Worm (Caenorhabditis elegans): ENCODE measurements around the gene R05H10.7.
A peak's percentile ranks its signal among the peaks of the same experiment; 100 is the strongest.

R05H10.7 gene

DNA sequence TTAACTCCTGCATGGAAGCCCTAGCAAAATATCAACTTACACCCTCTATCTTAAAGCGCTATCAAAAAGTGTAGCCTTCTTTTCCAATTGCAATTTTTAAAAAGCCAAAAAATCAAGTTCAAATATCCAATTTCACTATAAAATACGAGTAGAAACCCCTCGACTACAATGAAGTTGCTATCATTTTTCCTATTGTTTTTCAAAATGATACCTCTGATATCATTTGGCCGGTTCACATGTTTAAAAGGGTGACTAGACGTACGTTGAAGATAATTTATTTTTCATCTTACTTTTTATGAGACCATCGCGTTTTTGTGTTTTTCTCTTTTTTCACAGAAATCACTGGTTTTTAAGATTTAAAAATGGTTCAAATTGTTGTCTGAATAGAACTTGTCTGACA is 3.8 kb upstream of the R05H10.7 start, which contains the start of gene R05H10.1:
Gene R05H10.1 (plus strand): TSS at position 334 of the 400 bp plus-strand sequence.
- TF ChIP-seq nhr-12 (tag; optimal IDR thresholded peaks at IDR 0.05), result no peak
- no peak for TF ChIP-seq fos-1 (tag; optimal IDR thresholded peaks at IDR 0.05)
- no peak for TF ChIP-seq tbx-2 (tag; optimal IDR thresholded peaks at IDR 0.05)
- no peak for TF ChIP-seq nhr-77 (tag; optimal IDR thresholded peaks at IDR 0.05)
- no peak for TF ChIP-seq egl-5 (tag; optimal IDR thresholded peaks at IDR 0.05)
- no peak for TF ChIP-seq skn-1 (tag; optimal IDR thresholded peaks at IDR 0.05)

DNA sequence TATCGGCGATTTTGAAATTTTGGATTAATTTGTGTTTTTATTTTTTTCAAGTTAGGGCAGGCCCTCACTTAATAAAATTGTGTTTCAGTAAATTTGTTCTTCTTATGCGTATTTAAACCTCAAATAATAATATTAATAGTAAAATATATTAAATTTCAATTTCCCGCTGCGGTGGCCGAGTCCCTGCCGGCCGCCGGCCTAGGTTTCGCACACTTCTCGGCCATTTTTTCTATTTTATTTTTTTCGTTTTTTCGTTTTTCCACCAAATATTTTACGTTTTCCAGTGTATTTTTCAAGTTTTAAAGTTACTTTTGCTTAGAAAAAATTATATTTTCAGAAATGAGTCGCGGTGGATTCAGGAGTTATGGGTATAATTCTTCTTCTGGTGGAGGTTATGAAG is 1.6 kb downstream of the R05H10.7 start, which contains the start of gene rbm-28:
Gene rbm-28 (plus strand): TSS at position 338 of the 400 bp plus-strand sequence.
- TF ChIP-seq fkh-10 (GFP tag; optimal IDR thresholded peaks at IDR 0.05), result no peak
- TF ChIP-seq nhr-23 (tag; optimal IDR thresholded peaks at IDR 0.05), result peak; percentile 47
- peak; percentile 40 for TF ChIP-seq hmg-11 (tag; optimal IDR thresholded peaks at IDR 0.05)
- peak; percentile 35 for TF ChIP-seq snpc-4 (tag; optimal IDR thresholded peaks at IDR 0.05)
- TF ChIP-seq lin-15B (tag; optimal IDR thresholded peaks at IDR 0.05), result peak; percentile 54
- peak; percentile 31 for TF ChIP-seq nfya-1 (tag; optimal IDR thresholded peaks at IDR 0.05; ENCODE audit: insufficient read depth)

DNA sequence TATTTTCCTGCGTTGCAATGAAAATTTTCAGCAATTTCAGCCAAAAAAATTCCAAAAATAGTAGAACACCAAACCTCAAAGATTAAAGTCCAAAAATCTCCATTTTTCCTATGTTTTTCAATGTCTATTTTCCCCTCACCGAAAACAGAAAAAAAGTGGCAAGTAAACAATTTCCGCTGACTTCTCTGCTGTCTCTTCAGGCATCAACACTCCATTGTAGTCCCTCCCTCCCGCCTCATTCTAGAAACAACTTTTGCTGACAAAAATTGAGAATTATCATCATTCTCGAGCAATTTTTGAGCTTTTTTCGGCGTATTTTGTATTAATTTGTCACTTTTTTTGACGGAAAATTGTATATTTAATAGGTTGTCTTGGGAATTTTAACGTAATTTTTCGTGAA is 9.8 kb downstream of the R05H10.7 start:
- TF ChIP-seq skn-1 (tag; optimal IDR thresholded peaks at IDR 0.05), result peak; percentile 49

DNA sequence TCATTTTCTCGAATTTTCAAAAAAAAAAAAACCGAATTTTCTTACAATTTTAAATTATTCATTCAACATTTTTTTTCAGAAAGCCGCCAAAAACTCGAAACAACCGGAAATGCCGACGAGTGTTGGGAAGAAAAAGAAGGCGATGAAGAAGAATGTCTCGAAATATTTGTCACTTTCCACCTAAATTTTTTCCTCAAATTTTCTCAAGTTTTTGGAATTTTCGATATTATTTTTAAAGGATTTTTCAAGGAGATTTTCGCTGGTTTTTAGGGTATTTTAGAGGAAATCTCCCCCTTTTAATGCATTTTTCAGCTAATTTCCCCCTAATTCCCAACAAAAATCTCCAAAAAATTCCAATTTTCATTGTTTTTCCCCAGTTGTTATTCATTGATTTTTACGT is 10.8 kb downstream of the R05H10.7 start:
- TF ChIP-seq unc-62 (GFP tag; optimal IDR thresholded peaks at IDR 0.05), result no peak
- TF ChIP-seq ceh-16 (tag; optimal IDR thresholded peaks at IDR 0.05), result no peak
- TF ChIP-seq ama-1 (optimal IDR thresholded peaks at IDR 0.05), result no peak
- TF ChIP-seq hmg-11 (tag; optimal IDR thresholded peaks at IDR 0.05), result no peak
- no peak for TF ChIP-seq nhr-12 (tag; optimal IDR thresholded peaks at IDR 0.05)
- no peak for TF ChIP-seq snpc-4 (tag; optimal IDR thresholded peaks at IDR 0.05)
- TF ChIP-seq nhr-76 (tag; optimal IDR thresholded peaks at IDR 0.05), result no peak
- no peak for TF ChIP-seq lsy-12 (tag; optimal IDR thresholded peaks at IDR 0.05)
- TF ChIP-seq unc-39 (tag; optimal IDR thresholded peaks at IDR 0.05), result no peak
- no peak for TF ChIP-seq elt-3 (tag; optimal IDR thresholded peaks at IDR 0.05)
- TF ChIP-seq jun-1 (tag; optimal IDR thresholded peaks at IDR 0.05), result no peak
- no peak for TF ChIP-seq ceh-28 (tag; optimal IDR thresholded peaks at IDR 0.05)
- TF ChIP-seq sea-2 (GFP tag; optimal IDR thresholded peaks at IDR 0.05), result no peak
- TF ChIP-seq mml-1 (tag; optimal IDR thresholded peaks at IDR 0.05), result no peak
- no peak for TF ChIP-seq ztf-11 (tag; optimal IDR thresholded peaks at IDR 0.05)
- no peak for TF ChIP-seq lin-15B (tag; optimal IDR thresholded peaks at IDR 0.05)
- no peak for TF ChIP-seq ztf-4 (tag; optimal IDR thresholded peaks at IDR 0.05)

DNA sequence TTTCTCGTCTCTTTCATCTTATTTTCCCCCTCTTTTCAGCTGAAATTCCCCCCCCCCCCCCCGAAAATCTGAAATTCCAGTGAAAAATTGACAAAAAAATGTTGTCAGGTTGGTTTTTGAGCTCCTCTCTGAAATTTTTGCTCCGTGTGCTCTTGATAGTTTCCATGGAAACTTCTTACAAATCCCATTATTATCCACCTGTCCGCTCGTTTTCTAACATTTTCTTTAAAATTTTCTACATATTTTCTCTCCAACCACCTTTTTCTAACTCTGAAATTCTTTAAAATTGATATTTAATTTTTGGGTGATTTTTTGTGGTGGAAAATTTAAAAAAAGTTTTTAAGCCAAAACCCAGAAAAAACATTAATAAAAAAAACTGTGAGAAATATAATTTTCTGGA is 11.3 kb downstream of the R05H10.7 start, which contains the start of gene gpx-2:
Gene gpx-2 (plus strand): TSS at position 99 of the 400 bp plus-strand sequence.
- TF ChIP-seq nhr-67 (tag; optimal IDR thresholded peaks at IDR 0.05) (no peak), ama-1 (optimal IDR thresholded peaks at IDR 0.05) (peak; percentile 83), eor-1 (tag; optimal IDR thresholded peaks at IDR 0.05) (no peak), skn-1 (tag; optimal IDR thresholded peaks at IDR 0.05) (no peak), egl-27 (tag; optimal IDR thresholded peaks at IDR 0.05) (no peak)

DNA sequence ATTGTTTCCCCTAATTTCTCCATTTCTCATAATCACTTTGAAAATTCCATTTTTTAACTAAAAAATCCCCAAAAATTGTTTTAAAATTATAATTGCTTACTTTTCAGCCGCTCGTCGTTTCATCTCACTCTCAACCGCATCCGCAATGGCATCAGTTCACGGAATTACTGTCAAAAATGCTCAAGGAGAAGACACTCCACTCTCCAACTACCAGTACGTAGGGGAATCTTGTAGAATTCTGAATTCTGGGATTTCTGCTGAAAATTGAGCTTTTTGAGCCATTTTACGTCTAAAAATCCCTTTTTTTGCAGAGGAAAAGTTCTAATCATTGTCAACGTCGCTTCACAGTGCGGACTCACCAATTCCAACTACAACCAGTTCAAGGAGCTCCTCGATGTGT is 12.2 kb downstream of the R05H10.7 start:
- TF ChIP-seq ama-1 (optimal IDR thresholded peaks at IDR 0.05) (no peak), elt-2 (tag; optimal IDR thresholded peaks at IDR 0.05) (no peak), pha-4 (tag; optimal IDR thresholded peaks at IDR 0.05) (no peak), skn-1 (tag; optimal IDR thresholded peaks at IDR 0.05) (no peak), daf-12 (tag; optimal IDR thresholded peaks at IDR 0.05) (no peak), nhr-67 (tag; optimal IDR thresholded peaks at IDR 0.05) (no peak), jun-1 (tag; optimal IDR thresholded peaks at IDR 0.05) (no peak), nhr-11 (tag; optimal IDR thresholded peaks at IDR 0.05) (no peak), nhr-43 (tag; optimal IDR thresholded peaks at IDR 0.05; ENCODE audit: poor library complexity, severe bottlenecking) (no peak), fos-1 (tag; optimal IDR thresholded peaks at IDR 0.05) (no peak), ceh-82 (tag; optimal IDR thresholded peaks at IDR 0.05) (no peak), eor-1 (tag; optimal IDR thresholded peaks at IDR 0.05) (no peak), aly-2 (tag; optimal IDR thresholded peaks at IDR 0.05) (no peak), tbx-2 (tag; optimal IDR thresholded peaks at IDR 0.05) (no peak)

All from whole organism, L3 larva.